Fruit fly (Drosophila melanogaster): ENCODE results near the gene phu.

- no peak for TF ChIP-seq CG33017 (tag; optimal IDR thresholded peaks at IDR 0.05)
- no peak for TF ChIP-seq CG7045 (GFP tag; optimal IDR thresholded peaks at IDR 0.05)
- TF ChIP-seq cnc (optimal IDR thresholded peaks at IDR 0.05): no peak
- TF ChIP-seq Clk (GFP tag; optimal IDR thresholded peaks at IDR 0.05): no peak
- no peak for TF ChIP-seq CG1620 (GFP tag; optimal IDR thresholded peaks at IDR 0.05)
- TF ChIP-seq Hr96 (GFP tag; optimal IDR thresholded peaks at IDR 0.05): no peak
- no peak for TF ChIP-seq CG14711 (tag; optimal IDR thresholded peaks at IDR 0.05)
- no peak for TF ChIP-seq ovo (GFP tag; optimal IDR thresholded peaks at IDR 0.05)
- no peak for TF ChIP-seq CG7101 (tag; optimal IDR thresholded peaks at IDR 0.05)
- no peak for TF ChIP-seq kay (GFP tag; ENCODE audit: borderline replicate concordance)
Measured at dm6 chr3R:9487561-9487960, 7.0 kb upstream of the phu start.
